Fruit fly (Drosophila melanogaster): ENCODE results near the gene OtopLa.
A peak's percentile ranks its signal among the peaks of the same experiment; 100 is the strongest.

OtopLa gene

dm6 chrX:5646228-5646627, 2.1 kb downstream of the OtopLa start (continued):
- TF ChIP-seq Doc3 (GFP tag; IDR thresholded peaks at IDR 0.05; ENCODE audit: partially characterized antibody) (no peak), Antp (GFP tag; optimal IDR thresholded peaks at IDR 0.05) (no peak), vnd (GFP tag; IDR thresholded peaks at IDR 0.05; ENCODE audit: partially characterized antibody) (no peak), B-H1 (GFP tag; IDR thresholded peaks at IDR 0.05) (no peak), Taf1 (GFP tag; IDR thresholded peaks at IDR 0.05) (no peak), GATAe (GFP tag; conservative IDR thresholded peaks at IDR 0.05) (no peak), Xbp1 (GFP tag; optimal IDR thresholded peaks at IDR 0.05) (peak; percentile 23), CG33213 (GFP tag; optimal IDR thresholded peaks at IDR 0.05) (no peak), Med (GFP tag) (peak; percentile 54), CG15269 (tag; optimal IDR thresholded peaks at IDR 0.05) (peak; percentile 14), zfh2 (GFP tag; optimal IDR thresholded peaks at IDR 0.05) (no peak), prd (optimal IDR thresholded peaks at IDR 0.05) (no peak), prd (GFP tag; IDR thresholded peaks at IDR 0.05) (peak; percentile 18; the same call in 1 of the 3 replicates), CG12104 (GFP tag; optimal IDR thresholded peaks at IDR 0.05) (no peak), sens (GFP tag) (peak; percentile 93), ci (GFP tag; IDR thresholded peaks at IDR 0.05) (peak; percentile 45; the same call in 1 of the 3 replicates), CG1024 (GFP tag; IDR thresholded peaks at IDR 0.05) (0 out of 2 replicates have a peak, but pooled peaks have one; percentile 4), HHEX (GFP tag; optimal IDR thresholded peaks at IDR 0.05) (no peak), CG7556 (GFP tag; optimal IDR thresholded peaks at IDR 0.05) (peak; percentile 18), pb (GFP tag; optimal IDR thresholded peaks at IDR 0.05) (no peak), CG11560 (tag; IDR thresholded peaks at IDR 0.05) (no peak), CoRest (tag; optimal IDR thresholded peaks at IDR 0.05) (peak; percentile 17), luna (GFP tag; optimal IDR thresholded peaks at IDR 0.05) (no peak), D19A (tag; optimal IDR thresholded peaks at IDR 0.05) (peak; percentile 25), Hr51 (GFP tag; optimal IDR thresholded peaks at IDR 0.05) (peak in 1 of 2 experiments; percentile 4), pfk (GFP tag; optimal IDR thresholded peaks at IDR 0.05) (no peak), phol (tag; optimal IDR thresholded peaks at IDR 0.05) (peak; percentile 51), CG1603 (tag; optimal IDR thresholded peaks at IDR 0.05) (peak; percentile 6), jing (GFP tag; optimal IDR thresholded peaks at IDR 0.05) (no peak), oc (tag; optimal IDR thresholded peaks at IDR 0.05) (peak; percentile 18), unpg (GFP tag; optimal IDR thresholded peaks at IDR 0.05) (peak; percentile 35), zf30C (GFP tag; optimal IDR thresholded peaks at IDR 0.05) (peak; percentile 18), tgo (GFP tag; IDR thresholded peaks at IDR 0.05) (no peak), Xrp1 (GFP tag; IDR thresholded peaks at IDR 0.05) (peak; percentile 22; the same call in 1 of the 2 replicates), gt (GFP tag; IDR thresholded peaks at IDR 0.05) (no peak), Hr78 (GFP tag; optimal IDR thresholded peaks at IDR 0.05) (no peak), CG17328 (GFP tag; IDR thresholded peaks at IDR 0.05) (no peak), ab (GFP tag; optimal IDR thresholded peaks at IDR 0.05) (no peak), Atf3 (GFP tag; optimal IDR thresholded peaks at IDR 0.05) (no peak), bigmax (GFP tag; optimal IDR thresholded peaks at IDR 0.05) (no peak), CG6254 (GFP tag; optimal IDR thresholded peaks at IDR 0.05) (no peak), CG8089 (GFP tag; optimal IDR thresholded peaks at IDR 0.05) (peak; percentile 5), sens-2 (GFP tag; IDR thresholded peaks at IDR 0.05) (no peak), Trl (optimal IDR thresholded peaks at IDR 0.05) (no peak), Trl (GFP tag; optimal IDR thresholded peaks at IDR 0.05) (no peak), lmd (GFP tag; IDR thresholded peaks at IDR 0.05) (no peak), CG2202 (tag; optimal IDR thresholded peaks at IDR 0.05) (no peak), CG9797 (GFP tag; optimal IDR thresholded peaks at IDR 0.05) (no peak), CG2678 (tag; optimal IDR thresholded peaks at IDR 0.05) (peak; percentile 46), gsb-n (tag; optimal IDR thresholded peaks at IDR 0.05) (peak; percentile 29), klu (GFP tag; IDR thresholded peaks at IDR 0.05) (no peak), amos (GFP tag; IDR thresholded peaks at IDR 0.05; ENCODE audit: partially characterized antibody) (no peak)
